Worm (Caenorhabditis elegans): ENCODE data around the gene Y105C5B.18.

Y105C5B.18 gene

ce11 chrIV:15930281-15930680, 34.1 kb upstream of the Y105C5B.18 start, which contains the start of gene Y105C5B.9 (continued):
- TF ChIP-seq hlh-17 (GFP tag; optimal IDR thresholded peaks at IDR 0.05; ENCODE audit: borderline replicate concordance) (no peak), C34B4.2 (tag; optimal IDR thresholded peaks at IDR 0.05) (no peak)

DNA sequence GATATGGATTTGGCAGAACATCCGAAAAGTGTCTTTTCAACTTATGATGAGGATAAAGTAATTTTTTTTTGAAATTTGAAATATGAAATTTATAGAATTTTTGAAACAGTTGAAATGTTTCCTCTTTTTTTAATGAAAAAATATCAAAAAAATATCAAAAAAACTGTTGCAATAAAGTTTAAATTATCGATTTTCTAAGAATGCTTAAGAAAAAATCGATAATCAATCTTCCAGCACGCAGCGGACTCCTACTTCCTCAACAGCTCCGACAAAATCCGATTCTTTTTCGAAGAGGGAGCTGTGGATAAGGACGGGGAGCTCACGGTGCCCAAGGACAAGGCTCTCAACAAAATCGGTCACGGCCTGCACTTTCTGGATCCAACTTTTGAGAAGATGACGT, 33.7 kb upstream of the Y105C5B.18 start:
- TF ChIP-seq elt-3 (tag; optimal IDR thresholded peaks at IDR 0.05) (no peak), dsc-1 (tag; optimal IDR thresholded peaks at IDR 0.05) (no peak), lin-14 (GFP tag; optimal IDR thresholded peaks at IDR 0.05) (no peak), lsy-2 (tag; optimal IDR thresholded peaks at IDR 0.05) (no peak), nhr-20 (tag; optimal IDR thresholded peaks at IDR 0.05) (no peak), hlh-4 (tag; optimal IDR thresholded peaks at IDR 0.05) (no peak), lir-3 (tag; optimal IDR thresholded peaks at IDR 0.05; ENCODE audit: poor library complexity) (no peak), fos-1 (tag; optimal IDR thresholded peaks at IDR 0.05) (no peak), egl-27 (tag; optimal IDR thresholded peaks at IDR 0.05) (no peak), tbx-2 (tag; optimal IDR thresholded peaks at IDR 0.05) (no peak), nhr-11 (tag; optimal IDR thresholded peaks at IDR 0.05) (no peak), lin-35 (GFP tag; optimal IDR thresholded peaks at IDR 0.05) (no peak)

DNA sequence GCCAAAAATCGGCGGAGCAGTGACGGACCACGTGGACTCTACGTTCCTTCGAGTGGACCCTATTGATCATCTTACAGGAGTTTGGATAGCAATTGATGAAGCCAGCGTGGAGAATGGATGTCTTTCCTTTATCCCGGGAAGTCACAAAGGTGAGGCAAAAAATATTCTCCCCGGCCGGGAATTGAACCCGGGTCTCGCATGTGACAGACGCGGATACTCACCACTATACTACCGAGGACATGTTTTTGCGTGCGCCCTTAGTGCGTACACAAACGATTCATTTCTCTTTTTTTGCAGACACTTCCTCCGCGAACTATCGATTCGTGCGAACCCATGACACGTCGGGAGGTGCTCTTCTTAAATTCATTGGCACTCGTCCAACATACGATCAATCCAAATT, 33.2 kb upstream of the Y105C5B.18 start:
- peak; percentile 51 for TF ChIP-seq nhr-19 (GFP tag; conservative IDR thresholded peaks at IDR 0.05)
- TF ChIP-seq mdl-1 (tag; optimal IDR thresholded peaks at IDR 0.05): peak in 1 of 2 experiments; percentile 37
- TF ChIP-seq nhr-20 (tag; optimal IDR thresholded peaks at IDR 0.05): peak; percentile 5
- TF ChIP-seq elt-2 (tag; optimal IDR thresholded peaks at IDR 0.05): peak; percentile 12
- peak; percentile 54 for TF ChIP-seq rnt-1 (tag; optimal IDR thresholded peaks at IDR 0.05)
- TF ChIP-seq fkh-4 (tag; optimal IDR thresholded peaks at IDR 0.05; ENCODE audit: borderline replicate concordance): no peak
- peak in 1 of 2 experiments; percentile 39 for TF ChIP-seq efl-1 (optimal IDR thresholded peaks at IDR 0.05)
- peak in 1 of 2 experiments; percentile 88 for TF ChIP-seq efl-1 (GFP tag; optimal IDR thresholded peaks at IDR 0.05 in 1 of 2)
- no peak for TF ChIP-seq ets-5 (GFP tag; IDR thresholded peaks at IDR 0.05)
- peak in 1 of 2 experiments; percentile 36 for TF ChIP-seq lsy-2 (tag; optimal IDR thresholded peaks at IDR 0.05)
- no peak for TF ChIP-seq ceh-90 (tag; optimal IDR thresholded peaks at IDR 0.05)
- TF ChIP-seq nhr-77 (tag; optimal IDR thresholded peaks at IDR 0.05): peak; percentile 17
- no peak for TF ChIP-seq lin-14 (GFP tag; optimal IDR thresholded peaks at IDR 0.05)
- peak; percentile 19 for TF ChIP-seq nhr-47 (tag; optimal IDR thresholded peaks at IDR 0.05)
- TF ChIP-seq lin-35 (GFP tag; optimal IDR thresholded peaks at IDR 0.05): peak; percentile 25 to 55
- TF ChIP-seq C16A3.4 (tag; optimal IDR thresholded peaks at IDR 0.05): peak; percentile 33
- no peak for TF ChIP-seq skn-1 (tag; optimal IDR thresholded peaks at IDR 0.05)
- TF ChIP-seq nhr-90 (tag; optimal IDR thresholded peaks at IDR 0.05; ENCODE audit: poor library complexity): peak; percentile 17
- TF ChIP-seq nhr-71 (tag; optimal IDR thresholded peaks at IDR 0.05): peak; percentile 11
- peak in 1 of 6 experiments; percentile 3 for TF ChIP-seq elt-3 (tag; optimal IDR thresholded peaks at IDR 0.05)
- peak in 2 of 3 experiments; percentile 22 to 46 for TF ChIP-seq ceh-82 (tag; optimal IDR thresholded peaks at IDR 0.05)
- no peak for TF ChIP-seq nhr-11 (tag; optimal IDR thresholded peaks at IDR 0.05)
- no peak for TF ChIP-seq nhr-237 (tag; optimal IDR thresholded peaks at IDR 0.05)
- TF ChIP-seq snu-23 (GFP tag; optimal IDR thresholded peaks at IDR 0.05): peak; percentile 45

- TF ChIP-seq pqm-1 (tag; optimal IDR thresholded peaks at IDR 0.05) (no peak), pag-3 (tag; optimal IDR thresholded peaks at IDR 0.05; ENCODE audit: borderline replicate concordance, insufficient read depth) (no peak), alr-1 (tag; optimal IDR thresholded peaks at IDR 0.05; ENCODE audit: borderline replicate concordance) (no peak), fkh-4 (tag; optimal IDR thresholded peaks at IDR 0.05; ENCODE audit: borderline replicate concordance) (no peak), zip-4 (GFP tag; optimal IDR thresholded peaks at IDR 0.05) (no peak), fkh-8 (tag; optimal IDR thresholded peaks at IDR 0.05) (peak; percentile 31), dpl-1 (GFP tag; optimal IDR thresholded peaks at IDR 0.05) (peak in 1 of 3 experiments; percentile 15), dsc-1 (tag; optimal IDR thresholded peaks at IDR 0.05) (no peak), unc-86 (tag; optimal IDR thresholded peaks at IDR 0.05) (no peak), nhr-20 (tag; optimal IDR thresholded peaks at IDR 0.05) (peak; percentile 31), tbx-2 (tag; optimal IDR thresholded peaks at IDR 0.05) (no peak), C04F5.9 (tag; optimal IDR thresholded peaks at IDR 0.05) (no peak), sox-4 (tag; optimal IDR thresholded peaks at IDR 0.05) (no peak), efl-1 (optimal IDR thresholded peaks at IDR 0.05) (peak in 1 of 2 experiments; percentile 32), efl-1 (GFP tag; optimal IDR thresholded peaks at IDR 0.05 in 1 of 2) (peak; percentile 16 to 52), tlp-1 (tag; optimal IDR thresholded peaks at IDR 0.05) (no peak), irx-1 (tag; optimal IDR thresholded peaks at IDR 0.05) (no peak), nhr-76 (tag; optimal IDR thresholded peaks at IDR 0.05) (no peak), nhr-71 (tag; optimal IDR thresholded peaks at IDR 0.05) (peak; percentile 46), elt-2 (tag; optimal IDR thresholded peaks at IDR 0.05) (peak; percentile 4), swsn-7 (tag; optimal IDR thresholded peaks at IDR 0.05) (peak; percentile 27), hlh-4 (tag; optimal IDR thresholded peaks at IDR 0.05) (no peak), lin-14 (GFP tag; optimal IDR thresholded peaks at IDR 0.05) (no peak), nhr-19 (GFP tag; conservative IDR thresholded peaks at IDR 0.05) (peak; percentile 50)
Measured at ce11 chrIV:15931833-15932232, 32.6 kb upstream of the Y105C5B.18 start.

All from whole organism, L1 larva.